Worm (Caenorhabditis elegans) whole organism, midembryonic: ENCODE data around the gene srx-23.

ENCODE experiments used
- cog-1 ChIP-seq: sonication (generic microtip); optimal IDR thresholded peaks from 2 replicates; lab custom pipeline; 2016; ENCODE audit warnings: missing genetic modification characterization, missing compliant biosample characterization
- flt-1 ChIP-seq: fragments of 200-800 bp; sonication (Bioruptor generic); IDR thresholded peaks from 2 replicates; pipeline ENCODE4 v1.3.6; 2022; ENCODE audit warnings: missing genetic modification characterization, missing compliant biosample characterization
- med-1 ChIP-seq: sonication (generic microtip); optimal IDR thresholded peaks from 2 replicates; lab custom pipeline; 2017; ENCODE audit warnings: missing genetic modification characterization, mild to moderate bottlenecking, missing compliant biosample characterization, antibody characterized with exemption, missing genetic modification reagents; ENCODE audit not compliant: insufficient read depth
- ref-1 ChIP-seq: fragments of 200-800 bp; sonication (Bioruptor generic); conservative IDR thresholded peaks from 2 replicates; pipeline ENCODE4 v1.3.6; 2022; ENCODE audit warnings: missing genetic modification reagents, missing genetic modification characterization, missing compliant biosample characterization
- tab-1 ChIP-seq: fragments of 200-800 bp; sonication (Bioruptor generic); IDR thresholded peaks from 2 replicates; pipeline ENCODE4 v1.3.6; 2022; ENCODE audit warnings: missing genetic modification characterization, missing compliant biosample characterization
- ztf-23 ChIP-seq: fragments of 200-800 bp; sonication (Bioruptor generic); IDR thresholded peaks from 2 replicates; pipeline ENCODE4 v1.3.6; 2022; ENCODE audit warnings: missing genetic modification reagents, missing genetic modification characterization, missing compliant biosample characterization
- ztf-29 ChIP-seq: fragments of 200-800 bp; sonication (Bioruptor generic); IDR thresholded peaks from 2 replicates; pipeline ENCODE4 v1.3.6; 2022; ENCODE audit warnings: missing genetic modification reagents, missing genetic modification characterization, missing compliant biosample characterization

- TF ChIP-seq med-1 (no peak), flt-1 (GFP tag; lab: Robert Waterston, UW) (no peak), tab-1 (GFP tag; lab: Robert Waterston, UW) (no peak), ref-1 (GFP tag; lab: Robert Waterston, UW) (no peak), cog-1 (tag; lab: Kevin White, UChicago) (no peak), ztf-29 (GFP tag; lab: Robert Waterston, UW) (no peak), ztf-23 (GFP tag; lab: Robert Waterston, UW) (no peak)
Observed at ce11 chrV:728822-729493, 46.8 kb downstream of the srx-23 start.
